Worm (Caenorhabditis elegans) whole organism, young adult: ENCODE results near the gene ssp-34.

Source experiments
- C17E4.6 ChIP-seq: fragments of 200-800 bp; sonication (Bioruptor generic); IDR thresholded peaks from 2 replicates; pipeline ENCODE4 v1.3.6; 2022; ENCODE audit warnings: missing genetic modification reagents, missing genetic modification characterization, missing compliant biosample characterization
- F33H1.4 ChIP-seq: fragments of 200-800 bp; sonication (Bioruptor generic); IDR thresholded peaks from 2 replicates; pipeline ENCODE4 v1.3.6; 2022; ENCODE audit warnings: missing genetic modification reagents, missing genetic modification characterization, missing compliant biosample characterization
- F55B11.4 ChIP-seq: sonication (generic microtip); optimal IDR thresholded peaks from 2 replicates; lab custom pipeline; 2016; ENCODE audit warnings: missing compliant biosample characterization, missing genetic modification characterization, borderline replicate concordance; ENCODE audit not compliant: insufficient read depth
- K11D2.4 ChIP-seq: fragments of 200-800 bp; sonication (Bioruptor generic); IDR thresholded peaks from 2 replicates; pipeline ENCODE4 v1.3.6; 2022; ENCODE audit warnings: missing genetic modification reagents, missing genetic modification characterization, missing compliant biosample characterization
- Y67H2A.10 ChIP-seq: fragments of 200-800 bp; sonication (Bioruptor generic); conservative IDR thresholded peaks from 2 replicates; pipeline ENCODE4 v1.3.6; 2022; ENCODE audit warnings: missing genetic modification reagents, missing genetic modification characterization, missing compliant biosample characterization
- Y79H2A.3 ChIP-seq: fragments of 200-800 bp; sonication (Bioruptor generic); conservative IDR thresholded peaks from 2 replicates; pipeline ENCODE4 v1.3.6; 2022; ENCODE audit warnings: missing genetic modification reagents, missing genetic modification characterization, missing compliant biosample characterization
- ZK185.1 ChIP-seq: sonication (generic microtip); optimal IDR thresholded peaks from 2 replicates; lab custom pipeline; 2016; ENCODE audit warnings: mild to moderate bottlenecking, missing genetic modification characterization, missing compliant biosample characterization; ENCODE audit not compliant: poor library complexity, severe bottlenecking
- aptf-3 ChIP-seq: fragments of 200-800 bp; sonication (Bioruptor generic); IDR thresholded peaks from 2 replicates; pipeline ENCODE4 v1.3.6; 2022; ENCODE audit warnings: missing genetic modification characterization, missing compliant biosample characterization
- attf-5 ChIP-seq: fragments of 200-800 bp; sonication (Bioruptor generic); optimal IDR thresholded peaks from 2 replicates; lab custom pipeline; 2018; ENCODE audit warnings: mild to moderate bottlenecking, missing genetic modification characterization, missing compliant biosample characterization
- ccch-3 ChIP-seq: fragments of 200-800 bp; sonication (Bioruptor generic); optimal IDR thresholded peaks from 2 replicates; lab custom pipeline; 2018; ENCODE audit warnings: mild to moderate bottlenecking, missing genetic modification characterization, missing compliant biosample characterization
- cebp-1 ChIP-seq, 2 experiments: fragments of 200-800 bp in 1 of 2; sonication (Bioruptor generic) in 1 of 2; sonication (generic microtip) in 1 of 2; IDR thresholded peaks in 1 of 2; optimal IDR thresholded peaks in 1 of 2; 2 replicates each; pipeline versions ENCODE4 v1.3.6 to Lab custom; 2017 to 2022; ENCODE audit warnings: missing compliant biosample characterization in 2 of 2, missing genetic modification characterization in 2 of 2, mild to moderate bottlenecking in 1 of 2, missing genetic modification reagents in 1 of 2, moderate library complexity in 1 of 2
- chd-7 ChIP-seq: sonication (generic microtip); optimal IDR thresholded peaks from 2 replicates; lab custom pipeline; 2016; ENCODE audit warnings: mild to moderate bottlenecking, missing genetic modification characterization, moderate library complexity, missing compliant biosample characterization
- efl-1 ChIP-seq: fragments of 150-350 bp; optimal IDR thresholded peaks from 2 replicates; lab custom pipeline; 2014; ENCODE audit warnings: missing biosample characterization, missing genetic modification reagents, missing genetic modification characterization
- egl-18 ChIP-seq: fragments of 200-800 bp; sonication (Bioruptor generic); IDR thresholded peaks from 2 replicates; pipeline ENCODE4 v1.3.6; 2022; ENCODE audit warnings: missing genetic modification reagents, missing genetic modification characterization, missing compliant biosample characterization
- ekl-4 ChIP-seq: fragments of 200-800 bp; sonication (Bioruptor generic); IDR thresholded peaks from 2 replicates; pipeline ENCODE4 v1.3.6; 2022; ENCODE audit warnings: missing genetic modification reagents, missing genetic modification characterization, missing compliant biosample characterization
- ets-4 ChIP-seq: fragments of 200-800 bp; sonication (Bioruptor generic); optimal IDR thresholded peaks from 2 replicates; lab custom pipeline; 2018; ENCODE audit warnings: mild to moderate bottlenecking, missing genetic modification characterization, missing compliant biosample characterization
- fkh-3 ChIP-seq: sonication (generic microtip); optimal IDR thresholded peaks from 2 replicates; lab custom pipeline; 2016; ENCODE audit warnings: mild to moderate bottlenecking, missing genetic modification characterization, missing compliant biosample characterization
- hlh-12 ChIP-seq: sonication (generic microtip); optimal IDR thresholded peaks from 2 replicates; lab custom pipeline; 2016; ENCODE audit warnings: missing genetic modification characterization, missing compliant biosample characterization
- hrde-1 ChIP-seq: sonication (generic microtip); optimal IDR thresholded peaks from 2 replicates; lab custom pipeline; 2016; ENCODE audit warnings: missing genetic modification characterization, mild to moderate bottlenecking, missing compliant biosample characterization, moderate library complexity, missing genotype, missing genetic modification reagents, borderline replicate concordance
- lag-1 ChIP-seq: fragments of 200-800 bp; sonication (Bioruptor generic); IDR thresholded peaks from 2 replicates; pipeline ENCODE4 v1.3.6; 2022; ENCODE audit warnings: missing genetic modification reagents, missing genetic modification characterization, missing compliant biosample characterization
- lin-35 ChIP-seq, 3 experiments: fragments of 150-350 bp in 2 of 3; sonication (generic microtip) in 1 of 3; optimal IDR thresholded peaks; 2 replicates each; lab custom pipeline; 2014 to 2018; ENCODE audit warnings: missing biosample characterization in 3 of 3, missing genetic modification characterization in 3 of 3, missing genetic modification reagents in 3 of 3
- lin-40 ChIP-seq: sonication (generic microtip); optimal IDR thresholded peaks from 2 replicates; lab custom pipeline; 2016; ENCODE audit warnings: missing genetic modification characterization, mild to moderate bottlenecking, missing compliant biosample characterization, missing genotype, missing genetic modification reagents
- lsy-27 ChIP-seq: sonication (generic microtip); optimal IDR thresholded peaks from 2 replicates; lab custom pipeline; 2017; ENCODE audit warnings: missing genetic modification characterization, mild to moderate bottlenecking, missing compliant biosample characterization, antibody characterized with exemption, missing genotype, borderline replicate concordance; ENCODE audit not compliant: insufficient read depth
- madf-6 ChIP-seq: fragments of 200-800 bp; sonication (Bioruptor generic); IDR thresholded peaks from 2 replicates; pipeline ENCODE4 v1.3.6; 2022; ENCODE audit warnings: missing genetic modification reagents, missing genetic modification characterization, missing compliant biosample characterization
- mcd-1 ChIP-seq: fragments of 200-800 bp; sonication (Bioruptor generic); IDR thresholded peaks from 2 replicates; pipeline ENCODE4 v1.3.6; 2022; ENCODE audit warnings: missing genetic modification reagents, missing genetic modification characterization, missing compliant biosample characterization
- nhr-80 ChIP-seq: sonication (generic microtip); optimal IDR thresholded peaks from 2 replicates; lab custom pipeline; 2016; ENCODE audit warnings: missing genetic modification characterization, missing compliant biosample characterization
- pbrm-1 ChIP-seq: fragments of 200-800 bp; sonication (Bioruptor generic); IDR thresholded peaks from 2 replicates; pipeline ENCODE4 v1.3.6; 2022; ENCODE audit warnings: missing genetic modification reagents, missing genetic modification characterization, missing compliant biosample characterization
- repo-1 ChIP-seq: sonication (generic microtip); optimal IDR thresholded peaks from 2 replicates; lab custom pipeline; 2017; ENCODE audit warnings: mild to moderate bottlenecking, missing genetic modification characterization, missing compliant biosample characterization
- snpc-1.3 ChIP-seq: sonication (generic microtip); optimal IDR thresholded peaks from 2 replicates; lab custom pipeline; 2017; ENCODE audit warnings: missing genetic modification characterization, mild to moderate bottlenecking, missing compliant biosample characterization, antibody characterized with exemption, moderate library complexity, missing genotype, missing genetic modification reagents; ENCODE audit not compliant: insufficient read depth
- tbp1 ChIP-seq: fragments of 200-800 bp; sonication (Bioruptor generic); optimal IDR thresholded peaks from 2 replicates; lab custom pipeline; 2018; ENCODE audit warnings: mild to moderate bottlenecking, missing genetic modification characterization, missing compliant biosample characterization
- unc-62 ChIP-seq: fragments of 150-350 bp; optimal IDR thresholded peaks from 2 replicates; lab custom pipeline; 2014; ENCODE audit warnings: missing biosample characterization, missing genetic modification reagents, missing genetic modification characterization
- zfh-2 ChIP-seq: fragments of 200-800 bp; sonication (Bioruptor generic); conservative IDR thresholded peaks from 2 replicates; pipeline ENCODE4 v1.3.6; 2022; ENCODE audit warnings: missing genetic modification reagents, missing genetic modification characterization, missing compliant biosample characterization
- ztf-22 ChIP-seq: fragments of 200-800 bp; sonication (Bioruptor generic); optimal IDR thresholded peaks from 2 replicates; lab custom pipeline; 2018; ENCODE audit warnings: mild to moderate bottlenecking, missing genetic modification characterization, moderate library complexity, missing compliant biosample characterization
- ztf-26 ChIP-seq: sonication (generic microtip); optimal IDR thresholded peaks from 2 replicates; lab custom pipeline; 2017; ENCODE audit warnings: missing genetic modification characterization, missing compliant biosample characterization

The ssp-34 gene

ce11 chrIV:10697022-10697979 is 41.1 kb downstream of the ssp-34 start, which contains the start of gene allo-1 (continued):
- TF ChIP-seq mcd-1 (GFP tag; lab: Robert Waterston, UW) (peak; percentile 28; the same call in 1 of the 2 replicates), lin-35 (GFP tag; optimal IDR thresholded peaks at IDR 0.05; lab: Kevin White, UChicago) (peak in 1 of 3 experiments; percentile 34), madf-6 (peak; percentile 64), nhr-80 (tag; lab: Kevin White, UChicago) (peak; percentile 74), Y79H2A.3 (no peak), efl-1 (GFP tag; lab: Kevin White, UChicago) (peak; percentile 62), pbrm-1 (peak; percentile 49; the same call in 1 of the 2 replicates), cebp-1 (GFP tag; IDR thresholded peaks at IDR 0.05; lab: Robert Waterston, UW) (peak; percentile 97), cebp-1 (tag; optimal IDR thresholded peaks at IDR 0.05; lab: Kevin White, UChicago) (peak; percentile 98), hlh-12 (tag; lab: Kevin White, UChicago) (no peak), lin-40 (tag; lab: Kevin White, UChicago) (peak; percentile 52)
- TF ChIP-seq, all 124 proteins: peak for 25

- TF ChIP-seq C17E4.6 (no peak), repo-1 (tag; lab: Kevin White, UChicago) (no peak), aptf-3 (GFP tag; lab: Robert Waterston, UW) (no peak), egl-18 (no peak), tbp1 (GFP tag; lab: Kevin White, UChicago) (no peak), ekl-4 (GFP tag; lab: Robert Waterston, UW) (no peak), ets-4 (GFP tag; lab: Kevin White, UChicago) (no peak), hrde-1 (no peak), lag-1 (GFP tag; lab: Robert Waterston, UW) (no peak)
Observed at ce11 chrIV:10695203-10695602, 43.2 kb downstream of the ssp-34 start, which contains the start of gene R102.4. Gene R102.4 (minus strand): TSS chrIV:10695303.

- TF ChIP-seq chd-7 (no peak), lsy-27 (tag; lab: Kevin White, UChicago) (no peak), lag-1 (GFP tag; lab: Robert Waterston, UW) (no peak), ccch-3 (GFP tag; lab: Kevin White, UChicago) (no peak), fkh-3 (no peak), ztf-26 (tag; lab: Kevin White, UChicago) (no peak)
- TF ChIP-seq, all 124 proteins: peak for 0
Observed at ce11 chrIV:10690139-10690538, 48.3 kb downstream of the ssp-34 start, which contains the start of gene R102.8. Gene R102.8 (minus strand): TSS chrIV:10690239.

- TF ChIP-seq F55B11.4 (tag; lab: Kevin White, UChicago) = no peak
- no peak for TF ChIP-seq unc-62 (GFP tag; lab: Kevin White, UChicago)
- no peak for TF ChIP-seq K11D2.4 (GFP tag; lab: Robert Waterston, UW)
- no peak for TF ChIP-seq Y67H2A.10
- TF ChIP-seq zfh-2 = no peak
- TF ChIP-seq snpc-1.3 (tag; lab: Kevin White, UChicago) = no peak
- TF ChIP-seq ztf-22 = no peak
- TF ChIP-seq F33H1.4 (GFP tag; lab: Robert Waterston, UW) = no peak
- TF ChIP-seq ZK185.1 (tag; lab: Kevin White, UChicago) = no peak
- no peak for TF ChIP-seq attf-5 (GFP tag; lab: Kevin White, UChicago)
Observed at ce11 chrIV:10688972-10689567, 49.3 kb downstream of the ssp-34 start, which contains the start of gene R102.3. Gene R102.3 (plus strand): TSS chrIV:10689517.
